Worm (Caenorhabditis elegans) whole organism, young adult: ENCODE results near the gene T23B5.3.

Experiments
- F57C9.4 ChIP-seq: sonication (generic microtip); optimal IDR thresholded peaks from 2 replicates; lab custom pipeline; 2017; ENCODE audit warnings: mild to moderate bottlenecking, missing genetic modification characterization, missing compliant biosample characterization
- ama-1 ChIP-seq, 3 experiments: fragments of 150-350 bp in 1 of 3; sonication (generic microtip) in 2 of 3; optimal IDR thresholded peaks; 2 replicates each; lab custom pipeline; 2014 to 2018; ENCODE audit warnings: missing biosample characterization in 2 of 3, missing genetic modification characterization in 2 of 3, missing genetic modification reagents in 2 of 3
- ets-4 ChIP-seq: fragments of 200-800 bp; sonication (Bioruptor generic); optimal IDR thresholded peaks from 2 replicates; lab custom pipeline; 2018; ENCODE audit warnings: mild to moderate bottlenecking, missing genetic modification characterization, missing compliant biosample characterization
- snpc-4 ChIP-seq, 5 experiments: fragments of 150-350 bp in 1 of 5; sonication (generic microtip) in 4 of 5; optimal IDR thresholded peaks; 2 replicates each; lab custom pipeline; 2014 to 2018; ENCODE audit warnings: missing genetic modification characterization in 5 of 5, missing biosample characterization in 3 of 5, antibody characterized with exemption in 2 of 5, mild to moderate bottlenecking in 2 of 5, missing compliant biosample characterization in 2 of 5, missing genotype in 2 of 5, moderate library complexity in 2 of 5, missing genetic modification reagents in 1 of 5

- TF ChIP-seq F57C9.4 (tag; lab: Kevin White, UChicago) (no peak), snpc-4 (GFP tag; optimal IDR thresholded peaks at IDR 0.05; lab: Kevin White, UChicago) (no peak), snpc-4 (tag; optimal IDR thresholded peaks at IDR 0.05; lab: Kevin White, UChicago) (no peak), ama-1 (optimal IDR thresholded peaks at IDR 0.05; lab: Kevin White, UChicago) (no peak), ama-1 (GFP tag; optimal IDR thresholded peaks at IDR 0.05; lab: Kevin White, UChicago) (no peak), ets-4 (GFP tag; lab: Kevin White, UChicago) (no peak)
These were observed 36.9 kb upstream of the T23B5.3 start for ce11 chrIV:12651570-12651969.
